Worm (Caenorhabditis elegans): ENCODE measurements around the gene magi-1.

Gene magi-1

DNA sequence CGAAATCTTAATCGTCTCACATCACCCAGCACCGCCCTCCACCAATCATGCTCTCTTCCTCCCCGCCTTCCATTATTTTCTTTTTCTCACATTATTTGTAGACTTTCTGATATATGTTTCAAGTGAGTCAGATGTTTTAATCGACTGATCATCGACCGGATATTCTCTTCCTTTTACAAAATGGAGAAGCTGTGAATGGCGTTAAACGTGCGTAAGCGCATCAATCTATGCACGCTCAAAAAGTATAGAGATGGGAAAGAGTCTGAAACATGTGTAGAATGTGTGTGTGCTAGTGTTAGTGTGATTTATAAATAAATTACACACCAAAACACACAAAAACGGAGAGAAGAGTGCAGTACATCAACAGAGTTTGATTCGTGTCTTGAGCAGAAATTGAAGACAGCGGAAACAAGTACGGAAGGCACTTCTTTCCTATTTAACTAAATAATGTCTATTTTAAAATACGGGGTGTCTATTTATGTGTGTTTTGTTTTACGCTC is 62.2 kb downstream of the magi-1 start:
- peak; percentile 15 for TF ChIP-seq ces-1 (GFP tag; optimal IDR thresholded peaks at IDR 0.05)
- TF ChIP-seq ham-2 (GFP tag; optimal IDR thresholded peaks at IDR 0.05) = no peak
- TF ChIP-seq M03D4.4 (tag; optimal IDR thresholded peaks at IDR 0.05) = no peak

Data from whole organism, mixed stage, embryonic.